Worm (Caenorhabditis elegans): ENCODE measurements around the gene sru-29.

DNA sequence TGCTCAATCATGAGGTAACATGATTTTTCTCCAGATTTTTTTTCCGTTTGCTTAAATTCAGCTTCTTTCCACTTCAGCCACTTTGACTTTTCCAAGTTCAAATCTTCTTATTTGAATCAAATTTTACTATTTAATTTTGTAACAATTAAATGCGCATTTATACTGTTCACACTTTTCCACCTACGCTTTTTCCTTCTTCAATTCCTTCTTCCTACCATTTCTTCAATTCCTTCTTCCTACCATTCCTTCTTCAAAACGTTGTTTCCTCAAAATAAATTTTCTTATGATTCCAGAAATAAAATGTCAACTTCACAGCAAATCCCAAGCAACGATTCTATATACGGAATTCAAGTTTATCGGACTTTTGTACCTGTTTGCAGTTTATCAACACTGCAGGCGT, 5.1 kb downstream of the sru-29 start, which contains the start of gene sru-31:
- TF ChIP-seq dpl-1 (GFP tag; optimal IDR thresholded peaks at IDR 0.05) (no peak), lag-1 (GFP tag; IDR thresholded peaks at IDR 0.05) (no peak), Y79H2A.3 (GFP tag; conservative IDR thresholded peaks at IDR 0.05) (no peak), ztf-18 (tag; optimal IDR thresholded peaks at IDR 0.05) (no peak), snpc-4 (GFP tag; optimal IDR thresholded peaks at IDR 0.05) (no peak), snpc-4 (tag; optimal IDR thresholded peaks at IDR 0.05) (no peak)

All from whole organism, young adult.